Fruit fly (Drosophila melanogaster): Measurements from ENCODE around the gene Ada.

Gene Ada

DNA sequence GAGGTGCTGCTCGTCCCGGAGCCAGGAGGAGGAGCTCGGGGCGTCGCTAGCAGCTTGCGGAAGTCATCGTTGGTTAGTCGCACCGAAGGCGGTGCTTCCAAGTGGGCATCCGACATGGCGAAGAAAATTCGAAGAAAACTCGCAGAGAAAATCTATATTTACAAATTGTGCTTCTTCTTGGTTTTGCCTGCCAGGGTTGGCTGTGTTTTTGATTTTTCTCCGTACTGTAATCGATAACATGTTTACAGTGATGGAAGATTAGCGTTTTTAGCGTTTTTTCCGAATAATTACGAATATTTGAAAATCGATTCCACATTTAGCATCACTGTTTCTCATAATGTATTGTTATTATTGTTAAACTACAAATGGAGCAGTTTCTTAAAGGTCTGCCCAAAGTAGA is at the start of gene Ada, which contains the start of gene beag:
Ada (plus strand) TSS at position 310 of the 400 bp plus-strand sequence.
beag (minus strand) TSS at position 205 of the 400 bp plus-strand sequence.
- TF ChIP-seq topi (GFP tag; optimal IDR thresholded peaks at IDR 0.05) (no peak), CG11762 (GFP tag; optimal IDR thresholded peaks at IDR 0.05; ENCODE audit: insufficient read depth) (no peak), CG32006 (GFP tag; optimal IDR thresholded peaks at IDR 0.05) (no peak), fkh (GFP tag; optimal IDR thresholded peaks at IDR 0.05) (peak; percentile 74), CG8319 (GFP tag; optimal IDR thresholded peaks at IDR 0.05) (no peak), pdm3 (GFP tag; optimal IDR thresholded peaks at IDR 0.05) (peak; percentile 14), CG3032 (tag; optimal IDR thresholded peaks at IDR 0.05) (peak; percentile 5), achi (GFP tag; optimal IDR thresholded peaks at IDR 0.05) (no peak), esn (GFP tag; optimal IDR thresholded peaks at IDR 0.05) (peak; percentile 35), CG31627 (GFP tag; optimal IDR thresholded peaks at IDR 0.05) (peak; percentile 34)

dm6 chr3R:9016869-9017268 is 48.1 kb upstream of the Ada start:
- TF ChIP-seq CG3919 (GFP tag; optimal IDR thresholded peaks at IDR 0.05) (no peak), net (GFP tag; optimal IDR thresholded peaks at IDR 0.05) (no peak), CG11762 (GFP tag; optimal IDR thresholded peaks at IDR 0.05; ENCODE audit: insufficient read depth) (no peak), Eip93F (GFP tag; optimal IDR thresholded peaks at IDR 0.05) (no peak), CG3032 (tag; optimal IDR thresholded peaks at IDR 0.05) (no peak), salr (GFP tag; optimal IDR thresholded peaks at IDR 0.05) (no peak), CG10669 (GFP tag; optimal IDR thresholded peaks at IDR 0.05) (no peak), CG10631 (GFP tag; optimal IDR thresholded peaks at IDR 0.05) (no peak), Eip78C (GFP tag) (no peak), Eip75B (GFP tag; optimal IDR thresholded peaks at IDR 0.05) (no peak), spab (GFP tag; optimal IDR thresholded peaks at IDR 0.05) (no peak), lz (GFP tag; optimal IDR thresholded peaks at IDR 0.05) (no peak), pdm3 (GFP tag; optimal IDR thresholded peaks at IDR 0.05) (no peak), Hr4 (GFP tag; optimal IDR thresholded peaks at IDR 0.05) (no peak), CG6808 (GFP tag; optimal IDR thresholded peaks at IDR 0.05) (no peak), CG6792 (GFP tag; optimal IDR thresholded peaks at IDR 0.05) (no peak), dsx (GFP tag; optimal IDR thresholded peaks at IDR 0.05; ENCODE audit: poor library complexity, severe bottlenecking) (no peak)

DNA sequence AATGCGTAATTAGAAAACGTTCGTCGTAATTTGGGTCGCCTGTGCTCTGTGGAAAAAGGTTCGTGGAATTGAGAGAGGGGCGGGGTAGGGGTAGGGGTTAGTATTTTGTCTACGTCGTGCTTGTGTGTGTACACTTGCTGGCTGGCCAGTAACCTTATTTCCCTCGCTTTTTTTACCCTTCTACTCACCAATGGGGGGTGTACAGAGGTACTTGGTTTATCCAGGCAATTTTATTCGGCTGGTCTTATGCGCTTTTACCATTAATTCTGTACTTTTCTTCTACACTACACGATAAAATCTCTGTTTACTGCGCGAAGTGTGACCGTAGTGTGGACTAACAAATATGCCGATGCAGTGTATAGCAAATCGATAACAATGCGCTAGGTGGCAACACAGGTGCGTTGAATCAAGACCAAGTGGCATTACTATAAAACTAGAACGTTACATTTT is 45.3 kb upstream of the Ada start, which contains the start of gene tgo:
tgo (minus strand) TSS at position 334 of the 450 bp plus-strand sequence.
- TF ChIP-seq Hr38 (GFP tag; optimal IDR thresholded peaks at IDR 0.05) (no peak), esn (GFP tag; optimal IDR thresholded peaks at IDR 0.05) (no peak), CG11762 (GFP tag; optimal IDR thresholded peaks at IDR 0.05; ENCODE audit: insufficient read depth) (no peak), Sox14 (GFP tag; optimal IDR thresholded peaks at IDR 0.05) (no peak), net (GFP tag; optimal IDR thresholded peaks at IDR 0.05) (no peak), CG9139 (GFP tag; optimal IDR thresholded peaks at IDR 0.05) (no peak), CG6808 (GFP tag; optimal IDR thresholded peaks at IDR 0.05) (no peak), Hr4 (GFP tag; optimal IDR thresholded peaks at IDR 0.05) (no peak), Sox102F (GFP tag; optimal IDR thresholded peaks at IDR 0.05) (no peak), CG11294 (GFP tag; IDR thresholded peaks at IDR 0.05) (no peak), CG3032 (tag; optimal IDR thresholded peaks at IDR 0.05) (peak; percentile 9), ss (GFP tag; optimal IDR thresholded peaks at IDR 0.05) (no peak), CG32006 (GFP tag; optimal IDR thresholded peaks at IDR 0.05) (no peak), fkh (GFP tag; optimal IDR thresholded peaks at IDR 0.05) (peak; percentile 87), CG8119 (GFP tag; IDR thresholded peaks at IDR 0.05) (no peak), CG6854 (GFP tag; optimal IDR thresholded peaks at IDR 0.05) (peak; percentile 40), Hr39 (GFP tag; optimal IDR thresholded peaks at IDR 0.05) (no peak), salr (GFP tag; optimal IDR thresholded peaks at IDR 0.05) (no peak)

DNA sequence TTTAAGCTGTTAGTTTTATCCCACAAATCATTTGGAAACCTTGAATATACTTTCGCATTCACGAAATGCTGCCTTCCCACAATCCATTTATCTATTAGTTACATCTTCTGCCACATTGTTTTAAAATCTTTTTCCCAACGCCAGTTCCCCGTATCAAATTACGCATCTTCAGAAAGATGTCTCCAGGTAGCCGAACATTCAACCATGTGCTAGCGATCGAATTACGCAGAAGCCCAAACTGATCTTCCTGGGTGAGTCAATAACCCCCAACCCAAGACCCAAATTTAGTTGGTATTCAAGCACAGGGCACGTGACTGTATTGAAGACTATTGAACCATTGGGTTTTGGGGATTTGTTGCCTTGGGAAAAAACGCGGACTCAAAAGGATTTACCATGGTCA is 41.0 kb upstream of the Ada start:
- TF ChIP-seq dac (GFP tag; optimal IDR thresholded peaks at IDR 0.05) (no peak), CG10669 (GFP tag; optimal IDR thresholded peaks at IDR 0.05) (no peak), cyc (GFP tag; optimal IDR thresholded peaks at IDR 0.05) (no peak), CG6792 (GFP tag; optimal IDR thresholded peaks at IDR 0.05) (no peak), Sox15 (GFP tag; optimal IDR thresholded peaks at IDR 0.05) (no peak), achi (GFP tag; optimal IDR thresholded peaks at IDR 0.05) (no peak), Eip78C (GFP tag) (no peak), CG6808 (GFP tag; optimal IDR thresholded peaks at IDR 0.05) (no peak), CG11762 (GFP tag; optimal IDR thresholded peaks at IDR 0.05; ENCODE audit: insufficient read depth) (no peak), Sox102F (GFP tag; optimal IDR thresholded peaks at IDR 0.05) (no peak), Smox (GFP tag; optimal IDR thresholded peaks at IDR 0.05) (no peak), net (GFP tag; optimal IDR thresholded peaks at IDR 0.05) (no peak)
